Worm (Caenorhabditis elegans) whole organism, L3 larva: ENCODE data around the gene ZK616.5.
A peak's percentile ranks its signal among the peaks of the same experiment; 100 is the strongest.

Source experiments
- R02D3.7 ChIP-seq: fragments of 150-350 bp; optimal IDR thresholded peaks from 2 replicates; lab custom pipeline; 2014; ENCODE audit warnings: missing biosample characterization, missing genetic modification characterization
- ceh-16 ChIP-seq: sonication (generic microtip); optimal IDR thresholded peaks from 2 replicates; lab custom pipeline; 2017; ENCODE audit warnings: missing biosample characterization, missing genetic modification characterization
- ceh-28 ChIP-seq: fragments of 150-350 bp; optimal IDR thresholded peaks from 2 replicates; lab custom pipeline; 2014; ENCODE audit warnings: missing biosample characterization, missing genetic modification reagents, missing genetic modification characterization
- ceh-82 ChIP-seq: fragments of 150-350 bp; optimal IDR thresholded peaks from 2 replicates; lab custom pipeline; 2014; ENCODE audit warnings: missing biosample characterization, missing genetic modification characterization
- daf-12 ChIP-seq: fragments of 150-350 bp; optimal IDR thresholded peaks from 2 replicates; lab custom pipeline; 2014; ENCODE audit warnings: missing biosample characterization, missing genetic modification reagents, missing genetic modification characterization
- elt-2 ChIP-seq: sonication (generic microtip); optimal IDR thresholded peaks from 2 replicates; lab custom pipeline; 2016; ENCODE audit warnings: missing genetic modification reagents, mild to moderate bottlenecking, missing genetic modification characterization, missing compliant biosample characterization
- elt-3 ChIP-seq, 3 experiments: fragments of 150-350 bp in 1 of 3; sonication (generic microtip) in 2 of 3; optimal IDR thresholded peaks; 2 replicates in 2 of 3; 4 replicates in 1 of 3; lab custom pipeline; 2014 to 2017; ENCODE audit warnings: missing biosample characterization in 3 of 3, missing genetic modification characterization in 3 of 3
- fkh-2 ChIP-seq: fragments of 150-350 bp; optimal IDR thresholded peaks from 2 replicates; lab custom pipeline; 2014; ENCODE audit warnings: missing biosample characterization, missing genetic modification reagents, missing genetic modification characterization
- fos-1 ChIP-seq: fragments of 150-350 bp; optimal IDR thresholded peaks from 2 replicates; lab custom pipeline; 2014; ENCODE audit warnings: missing biosample characterization, missing genetic modification characterization
- hmg-11 ChIP-seq: sonication (generic microtip); optimal IDR thresholded peaks from 2 replicates; lab custom pipeline; 2016; ENCODE audit warnings: missing genetic modification characterization, missing compliant biosample characterization
- jun-1 ChIP-seq: fragments of 150-350 bp; optimal IDR thresholded peaks from 2 replicates; lab custom pipeline; 2014; ENCODE audit warnings: missing biosample characterization, missing genetic modification reagents, missing genetic modification characterization
- lin-15B ChIP-seq: fragments of 150-350 bp; optimal IDR thresholded peaks from 2 replicates; lab custom pipeline; 2014; ENCODE audit warnings: missing biosample characterization, missing genetic modification characterization
- lin-39 ChIP-seq: fragments of 150-350 bp; optimal IDR thresholded peaks from 2 replicates; lab custom pipeline; 2018; ENCODE audit warnings: missing biosample characterization, missing genetic modification reagents, missing genetic modification characterization
- mdl-1 ChIP-seq: fragments of 150-350 bp; optimal IDR thresholded peaks from 2 replicates; lab custom pipeline; 2014; ENCODE audit warnings: missing biosample characterization, missing genetic modification characterization
- mml-1 ChIP-seq: fragments of 150-350 bp; sonication (generic microtip); optimal IDR thresholded peaks from 3 replicates; lab custom pipeline; 2014; ENCODE audit warnings: missing biosample characterization, missing genetic modification characterization
- nfya-1 ChIP-seq: sonication (generic microtip); optimal IDR thresholded peaks from 2 replicates; lab custom pipeline; 2017; ENCODE audit warnings: missing genetic modification characterization, mild to moderate bottlenecking, missing compliant biosample characterization, antibody characterized with exemption, moderate library complexity; ENCODE audit not compliant: insufficient read depth
- nhr-11 ChIP-seq: fragments of 150-350 bp; optimal IDR thresholded peaks from 2 replicates; lab custom pipeline; 2014; ENCODE audit warnings: missing biosample characterization, missing genetic modification characterization
- nhr-25 ChIP-seq: sonication (generic microtip); optimal IDR thresholded peaks from 2 replicates; lab custom pipeline; 2017; ENCODE audit warnings: missing biosample characterization, missing genetic modification characterization
- nhr-43 ChIP-seq: sonication (generic microtip); optimal IDR thresholded peaks from 2 replicates; lab custom pipeline; 2016; ENCODE audit warnings: mild to moderate bottlenecking, missing genetic modification characterization, missing compliant biosample characterization; ENCODE audit not compliant: poor library complexity, severe bottlenecking
- nhr-76 ChIP-seq: fragments of 150-350 bp; sonication (generic microtip); optimal IDR thresholded peaks from 5 replicates; lab custom pipeline; 2014; ENCODE audit warnings: missing biosample characterization, missing genetic modification characterization
- pha-4 ChIP-seq: fragments of 150-350 bp; optimal IDR thresholded peaks from 2 replicates; lab custom pipeline; 2014; ENCODE audit warnings: missing biosample characterization, missing genetic modification reagents, missing genetic modification characterization
- pqm-1 ChIP-seq: fragments of 150-350 bp; optimal IDR thresholded peaks from 2 replicates; lab custom pipeline; 2017; ENCODE audit warnings: missing biosample characterization, missing genetic modification characterization, inconsistent platforms
- sea-2 ChIP-seq: fragments of 150-350 bp; sonication (generic microtip); optimal IDR thresholded peaks from 4 replicates; lab custom pipeline; 2014; ENCODE audit warnings: missing biosample characterization, missing genetic modification reagents, missing genetic modification characterization
- skn-1 ChIP-seq: fragments of 150-350 bp; optimal IDR thresholded peaks from 2 replicates; lab custom pipeline; 2014; ENCODE audit warnings: missing biosample characterization, missing genetic modification characterization
- snpc-4 ChIP-seq: fragments of 150-350 bp; optimal IDR thresholded peaks from 2 replicates; lab custom pipeline; 2014; ENCODE audit warnings: missing biosample characterization, missing genetic modification characterization
- unc-39 ChIP-seq: sonication (generic microtip); optimal IDR thresholded peaks from 4 replicates; lab custom pipeline; 2017; ENCODE audit warnings: missing biosample characterization, missing genetic modification characterization
- zag-1 ChIP-seq: fragments of 150-350 bp; optimal IDR thresholded peaks from 2 replicates; lab custom pipeline; 2014; ENCODE audit warnings: missing biosample characterization, missing genetic modification characterization
- ztf-11 ChIP-seq: fragments of 150-350 bp; optimal IDR thresholded peaks from 2 replicates; lab custom pipeline; 2014; ENCODE audit warnings: missing biosample characterization, missing genetic modification characterization
- ztf-4 ChIP-seq: fragments of 150-350 bp; optimal IDR thresholded peaks from 2 replicates; lab custom pipeline; 2014; ENCODE audit warnings: missing biosample characterization, missing genetic modification characterization

ZK616.5 gene

ce11 chrIV:5391507-5392057, at the start of gene ZK616.5, which contains the start of gene htp-1:
Gene ZK616.5, plus strand, starts transcription at chrIV:5391929.
Gene htp-1, minus strand, starts transcription at chrIV:5391557.
- TF ChIP-seq ceh-16 (no peak), ztf-11 (tag; lab: Kevin White, UChicago) (no peak), pqm-1 (tag; lab: Kevin White, UChicago) (no peak), fkh-2 (tag; lab: Kevin White, UChicago) (no peak)

- TF ChIP-seq elt-2 (tag; lab: Kevin White, UChicago) (peak; percentile 30), lin-15B (no peak), ceh-28 (tag; lab: Kevin White, UChicago) (no peak), nhr-76 (tag; lab: Kevin White, UChicago) (no peak), lin-39 (tag; lab: Kevin White, UChicago) (no peak), R02D3.7 (no peak), nfya-1 (tag; lab: Kevin White, UChicago) (peak; percentile 13), unc-39 (tag; lab: Kevin White, UChicago) (no peak), mdl-1 (no peak), fkh-2 (tag; lab: Kevin White, UChicago) (no peak), ceh-82 (tag; lab: Kevin White, UChicago) (no peak), nhr-25 (tag; lab: Kevin White, UChicago) (no peak), pqm-1 (tag; lab: Kevin White, UChicago) (peak; percentile 22), nhr-43 (tag; lab: Kevin White, UChicago) (peak; percentile 17), ztf-11 (tag; lab: Kevin White, UChicago) (no peak), jun-1 (tag; lab: Kevin White, UChicago) (no peak), sea-2 (GFP tag; lab: Kevin White, UChicago) (no peak), ztf-4 (tag; lab: Kevin White, UChicago) (no peak)
These were observed 47.6 kb upstream of the ZK616.5 start for ce11 chrIV:5344168-5344567.

- peak; percentile 81 for TF ChIP-seq elt-2 (tag; lab: Kevin White, UChicago)
- TF ChIP-seq pqm-1 (tag; lab: Kevin White, UChicago) = peak; percentile 42
These were observed 41.1 kb upstream of the ZK616.5 start, which contains the start of gene gba-4 for ce11 chrIV:5350480-5351193. Gene gba-4, minus strand, starts transcription at chrIV:5350897.

- TF ChIP-seq ztf-11 (tag; lab: Kevin White, UChicago) (no peak), elt-3 (tag; optimal IDR thresholded peaks at IDR 0.05; lab: Kevin White, UChicago) (no peak), pha-4 (tag; lab: Kevin White, UChicago) (no peak), pqm-1 (tag; lab: Kevin White, UChicago) (no peak), unc-39 (tag; lab: Kevin White, UChicago) (no peak), sea-2 (GFP tag; lab: Kevin White, UChicago) (no peak)
These were observed 38.4 kb upstream of the ZK616.5 start, which contains the start of gene Y4C6B.7 for ce11 chrIV:5353364-5353763. Gene Y4C6B.7, minus strand, starts transcription at chrIV:5353464.

- TF ChIP-seq elt-3 (tag; optimal IDR thresholded peaks at IDR 0.05; lab: Kevin White, UChicago) (no peak), lin-15B (peak; percentile 30), mml-1 (no peak), mdl-1 (no peak), ztf-4 (tag; lab: Kevin White, UChicago) (no peak), zag-1 (tag; lab: Kevin White, UChicago) (no peak), nhr-11 (tag; lab: Kevin White, UChicago) (no peak), fos-1 (tag; lab: Kevin White, UChicago) (no peak), nfya-1 (tag; lab: Kevin White, UChicago) (peak; percentile 22), daf-12 (tag; lab: Kevin White, UChicago) (no peak), sea-2 (GFP tag; lab: Kevin White, UChicago) (no peak), hmg-11 (tag; lab: Kevin White, UChicago) (no peak), ceh-82 (tag; lab: Kevin White, UChicago) (no peak), snpc-4 (no peak), skn-1 (tag; lab: Kevin White, UChicago) (no peak)
These were observed 37.6 kb upstream of the ZK616.5 start, which contains the start of gene Y4C6B.1 for ce11 chrIV:5354124-5354523. Gene Y4C6B.1, plus strand, starts transcription at chrIV:5354488.
